Worm (Caenorhabditis elegans) whole organism, L3 larva: Measurements from ENCODE around the gene sre-2.

ENCODE experiments used
- aly-2 ChIP-seq: fragments of 150-350 bp; optimal IDR thresholded peaks from 2 replicates; lab custom pipeline; 2014; ENCODE audit warnings: missing biosample characterization, missing genetic modification characterization
- ceh-9 ChIP-seq: sonication (generic microtip); optimal IDR thresholded peaks from 2 replicates; lab custom pipeline; 2018; ENCODE audit warnings: missing biosample characterization, missing genetic modification characterization
- daf-12 ChIP-seq: fragments of 150-350 bp; optimal IDR thresholded peaks from 2 replicates; lab custom pipeline; 2014; ENCODE audit warnings: missing biosample characterization, missing genetic modification reagents, missing genetic modification characterization
- elt-2 ChIP-seq: sonication (generic microtip); optimal IDR thresholded peaks from 2 replicates; lab custom pipeline; 2016; ENCODE audit warnings: missing genetic modification reagents, mild to moderate bottlenecking, missing genetic modification characterization, missing compliant biosample characterization
- nhr-11 ChIP-seq: fragments of 150-350 bp; optimal IDR thresholded peaks from 2 replicates; lab custom pipeline; 2014; ENCODE audit warnings: missing biosample characterization, missing genetic modification characterization
- nhr-76 ChIP-seq: fragments of 150-350 bp; sonication (generic microtip); optimal IDR thresholded peaks from 5 replicates; lab custom pipeline; 2014; ENCODE audit warnings: missing biosample characterization, missing genetic modification characterization
- snpc-4 ChIP-seq: fragments of 150-350 bp; optimal IDR thresholded peaks from 2 replicates; lab custom pipeline; 2014; ENCODE audit warnings: missing biosample characterization, missing genetic modification characterization
- tbx-2 ChIP-seq: sonication (generic microtip); optimal IDR thresholded peaks from 2 replicates; lab custom pipeline; 2016; ENCODE audit warnings: mild to moderate bottlenecking, missing genetic modification characterization, missing compliant biosample characterization
- unc-62 ChIP-seq: fragments of 150-350 bp; sonication (generic microtip); optimal IDR thresholded peaks from 4 replicates; lab custom pipeline; 2014; ENCODE audit warnings: missing biosample characterization, missing genetic modification reagents, missing genetic modification characterization
- ztf-11 ChIP-seq: fragments of 150-350 bp; optimal IDR thresholded peaks from 2 replicates; lab custom pipeline; 2014; ENCODE audit warnings: missing biosample characterization, missing genetic modification characterization

DNA sequence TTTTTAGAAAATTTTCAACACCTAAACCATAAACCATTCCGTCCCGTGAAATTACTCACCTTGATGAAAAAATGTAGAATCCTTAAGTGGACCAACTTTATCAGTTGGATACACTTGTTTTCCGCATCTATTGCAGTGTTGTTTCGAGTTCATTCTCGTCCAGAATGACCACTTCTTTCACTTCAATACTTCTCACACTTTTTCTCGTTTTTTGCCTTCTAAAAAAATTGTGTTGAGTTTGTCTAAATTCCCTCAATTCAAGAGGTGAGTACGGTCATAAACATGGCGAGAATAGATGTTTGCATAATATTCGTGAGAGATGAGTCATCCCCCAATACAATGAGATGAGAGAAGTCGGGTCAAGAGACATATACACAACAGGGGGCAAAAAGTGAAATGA lies 9.4 kb downstream of the sre-2 start, which contains the start of gene ltd-1:
- TF ChIP-seq snpc-4 (tag; lab: Kevin White, UChicago) (no peak), elt-2 (tag; lab: Kevin White, UChicago) (no peak), nhr-11 (no peak), unc-62 (GFP tag; lab: Kevin White, UChicago) (no peak), tbx-2 (tag; lab: Kevin White, UChicago) (no peak), nhr-76 (no peak), ztf-11 (no peak), daf-12 (no peak), ceh-9 (tag; lab: Kevin White, UChicago) (no peak), aly-2 (tag; lab: Kevin White, UChicago) (no peak)
